Worm (Caenorhabditis elegans) whole organism, L3 larva: ENCODE measurements around the gene clik-1.

Experiments
- R02D3.7 ChIP-seq: fragments of 150-350 bp; optimal IDR thresholded peaks from 2 replicates; lab custom pipeline; 2014; ENCODE audit warnings: missing biosample characterization, missing genetic modification characterization
- ZK546.5 ChIP-seq: sonication (generic microtip); optimal IDR thresholded peaks from 2 replicates; lab custom pipeline; 2017; ENCODE audit warnings: missing biosample characterization, missing genetic modification characterization
- aly-2 ChIP-seq: fragments of 150-350 bp; optimal IDR thresholded peaks from 2 replicates; lab custom pipeline; 2014; ENCODE audit warnings: missing biosample characterization, missing genetic modification characterization
- ama-1 ChIP-seq: fragments of 150-350 bp; optimal IDR thresholded peaks from 2 replicates; lab custom pipeline; 2018
- ceh-16 ChIP-seq: sonication (generic microtip); optimal IDR thresholded peaks from 2 replicates; lab custom pipeline; 2017; ENCODE audit warnings: missing biosample characterization, missing genetic modification characterization
- egl-5 ChIP-seq: fragments of 150-350 bp; optimal IDR thresholded peaks from 2 replicates; lab custom pipeline; 2017; ENCODE audit warnings: missing biosample characterization, missing genetic modification reagents, missing genetic modification characterization, inconsistent platforms
- elt-1 ChIP-seq: fragments of 150-350 bp; optimal IDR thresholded peaks from 2 replicates; lab custom pipeline; 2014; ENCODE audit warnings: missing biosample characterization, missing genetic modification characterization
- elt-2 ChIP-seq: sonication (generic microtip); optimal IDR thresholded peaks from 2 replicates; lab custom pipeline; 2016; ENCODE audit warnings: missing genetic modification reagents, mild to moderate bottlenecking, missing genetic modification characterization, missing compliant biosample characterization
- eor-1 ChIP-seq, 2 experiments: fragments of 150-350 bp; optimal IDR thresholded peaks; 2 replicates each; lab custom pipeline; 2014 to 2018; ENCODE audit warnings: missing biosample characterization in 2 of 2, missing genetic modification characterization in 2 of 2
- fkh-10 ChIP-seq: sonication (generic microtip); optimal IDR thresholded peaks from 2 replicates; lab custom pipeline; 2017; ENCODE audit warnings: missing biosample characterization, missing genetic modification reagents, missing genetic modification characterization
- fkh-2 ChIP-seq: fragments of 150-350 bp; optimal IDR thresholded peaks from 2 replicates; lab custom pipeline; 2014; ENCODE audit warnings: missing biosample characterization, missing genetic modification reagents, missing genetic modification characterization
- fos-1 ChIP-seq: fragments of 150-350 bp; optimal IDR thresholded peaks from 2 replicates; lab custom pipeline; 2014; ENCODE audit warnings: missing biosample characterization, missing genetic modification characterization
- hmg-11 ChIP-seq: sonication (generic microtip); optimal IDR thresholded peaks from 2 replicates; lab custom pipeline; 2016; ENCODE audit warnings: missing genetic modification characterization, missing compliant biosample characterization
- jun-1 ChIP-seq: fragments of 150-350 bp; optimal IDR thresholded peaks from 2 replicates; lab custom pipeline; 2014; ENCODE audit warnings: missing biosample characterization, missing genetic modification reagents, missing genetic modification characterization
- lin-15B ChIP-seq: fragments of 150-350 bp; optimal IDR thresholded peaks from 2 replicates; lab custom pipeline; 2014; ENCODE audit warnings: missing biosample characterization, missing genetic modification characterization
- lin-39 ChIP-seq: fragments of 150-350 bp; optimal IDR thresholded peaks from 2 replicates; lab custom pipeline; 2018; ENCODE audit warnings: missing biosample characterization, missing genetic modification reagents, missing genetic modification characterization
- mdl-1 ChIP-seq: fragments of 150-350 bp; optimal IDR thresholded peaks from 2 replicates; lab custom pipeline; 2014; ENCODE audit warnings: missing biosample characterization, missing genetic modification characterization
- mml-1 ChIP-seq: fragments of 150-350 bp; sonication (generic microtip); optimal IDR thresholded peaks from 3 replicates; lab custom pipeline; 2014; ENCODE audit warnings: missing biosample characterization, missing genetic modification characterization
- nfya-1 ChIP-seq: sonication (generic microtip); optimal IDR thresholded peaks from 2 replicates; lab custom pipeline; 2017; ENCODE audit warnings: missing genetic modification characterization, mild to moderate bottlenecking, missing compliant biosample characterization, antibody characterized with exemption, moderate library complexity; ENCODE audit not compliant: insufficient read depth
- nhr-237 ChIP-seq: fragments of 150-350 bp; optimal IDR thresholded peaks from 2 replicates; lab custom pipeline; 2014; ENCODE audit warnings: missing biosample characterization, missing genetic modification characterization
- nhr-28 ChIP-seq: fragments of 150-350 bp; optimal IDR thresholded peaks from 2 replicates; lab custom pipeline; 2014; ENCODE audit warnings: missing biosample characterization, missing genetic modification characterization
- nhr-43 ChIP-seq: sonication (generic microtip); optimal IDR thresholded peaks from 2 replicates; lab custom pipeline; 2016; ENCODE audit warnings: mild to moderate bottlenecking, missing genetic modification characterization, missing compliant biosample characterization; ENCODE audit not compliant: poor library complexity, severe bottlenecking
- nhr-67 ChIP-seq: fragments of 150-350 bp; optimal IDR thresholded peaks from 2 replicates; lab custom pipeline; 2014; ENCODE audit warnings: missing biosample characterization, missing genetic modification characterization
- nhr-76 ChIP-seq: fragments of 150-350 bp; sonication (generic microtip); optimal IDR thresholded peaks from 5 replicates; lab custom pipeline; 2014; ENCODE audit warnings: missing biosample characterization, missing genetic modification characterization
- nhr-77 ChIP-seq: fragments of 150-350 bp; optimal IDR thresholded peaks from 2 replicates; lab custom pipeline; 2014; ENCODE audit warnings: missing biosample characterization, missing genetic modification characterization
- pha-4 ChIP-seq: fragments of 150-350 bp; optimal IDR thresholded peaks from 2 replicates; lab custom pipeline; 2014; ENCODE audit warnings: missing biosample characterization, missing genetic modification reagents, missing genetic modification characterization
- pqm-1 ChIP-seq: fragments of 150-350 bp; optimal IDR thresholded peaks from 2 replicates; lab custom pipeline; 2017; ENCODE audit warnings: missing biosample characterization, missing genetic modification characterization, inconsistent platforms
- skn-1 ChIP-seq: fragments of 150-350 bp; optimal IDR thresholded peaks from 2 replicates; lab custom pipeline; 2014; ENCODE audit warnings: missing biosample characterization, missing genetic modification characterization
- snpc-4 ChIP-seq: fragments of 150-350 bp; optimal IDR thresholded peaks from 2 replicates; lab custom pipeline; 2014; ENCODE audit warnings: missing biosample characterization, missing genetic modification characterization
- tbx-2 ChIP-seq: sonication (generic microtip); optimal IDR thresholded peaks from 2 replicates; lab custom pipeline; 2016; ENCODE audit warnings: mild to moderate bottlenecking, missing genetic modification characterization, missing compliant biosample characterization
- unc-39 ChIP-seq: sonication (generic microtip); optimal IDR thresholded peaks from 4 replicates; lab custom pipeline; 2017; ENCODE audit warnings: missing biosample characterization, missing genetic modification characterization
- unc-62 ChIP-seq: fragments of 150-350 bp; sonication (generic microtip); optimal IDR thresholded peaks from 4 replicates; lab custom pipeline; 2014; ENCODE audit warnings: missing biosample characterization, missing genetic modification reagents, missing genetic modification characterization
- zag-1 ChIP-seq: fragments of 150-350 bp; optimal IDR thresholded peaks from 2 replicates; lab custom pipeline; 2014; ENCODE audit warnings: missing biosample characterization, missing genetic modification characterization
- ztf-11 ChIP-seq: fragments of 150-350 bp; optimal IDR thresholded peaks from 2 replicates; lab custom pipeline; 2014; ENCODE audit warnings: missing biosample characterization, missing genetic modification characterization
- ztf-4 ChIP-seq: fragments of 150-350 bp; optimal IDR thresholded peaks from 2 replicates; lab custom pipeline; 2014; ENCODE audit warnings: missing biosample characterization, missing genetic modification characterization

The clik-1 gene

ce11 chrV:6731594-6731993, 36.9 kb downstream of the clik-1 start, which contains the start of gene grl-9:
Gene grl-9, minus strand, starts transcription at chrV:6731694.
- TF ChIP-seq fkh-2 (tag; lab: Kevin White, UChicago) (no peak), lin-39 (tag; lab: Kevin White, UChicago) (no peak), fkh-10 (GFP tag; lab: Kevin White, UChicago) (no peak), aly-2 (tag; lab: Kevin White, UChicago) (no peak), jun-1 (tag; lab: Kevin White, UChicago) (no peak), pha-4 (tag; lab: Kevin White, UChicago) (no peak), mml-1 (tag; lab: Kevin White, UChicago) (no peak), snpc-4 (tag; lab: Kevin White, UChicago) (no peak), nhr-237 (no peak), ZK546.5 (tag; lab: Kevin White, UChicago) (no peak), nhr-43 (tag; lab: Kevin White, UChicago) (no peak), elt-1 (tag; lab: Kevin White, UChicago) (no peak), unc-39 (tag; lab: Kevin White, UChicago) (no peak), nhr-28 (tag; lab: Kevin White, UChicago) (no peak), mdl-1 (tag; lab: Kevin White, UChicago) (no peak), pqm-1 (tag; lab: Kevin White, UChicago) (no peak)

DNA sequence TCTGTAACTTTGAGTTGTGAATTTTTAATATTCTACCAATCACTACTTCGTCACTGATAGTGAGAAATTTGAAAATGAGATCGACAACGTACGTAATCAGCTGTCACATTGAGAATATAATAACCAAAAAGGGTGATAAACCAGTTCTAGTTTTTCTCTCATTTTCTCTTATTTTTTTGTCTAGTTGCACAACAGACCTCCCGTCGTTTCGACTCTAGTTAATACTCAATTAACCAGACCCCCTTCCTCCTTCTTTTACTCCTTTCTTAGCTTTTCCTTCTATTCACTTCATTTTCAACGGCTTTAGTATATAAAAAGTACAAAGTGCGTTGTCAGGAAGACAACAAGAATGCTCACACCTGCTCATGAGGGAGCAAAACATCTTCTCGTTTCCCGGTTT, 41.3 kb downstream of the clik-1 start, which contains the start of gene ZC487.1:
Gene ZC487.1 (plus strand): TSS at position 301 of the 400 bp plus-strand sequence.
- no peak for TF ChIP-seq skn-1 (tag; lab: Kevin White, UChicago)
- no peak for TF ChIP-seq fkh-2 (tag; lab: Kevin White, UChicago)
- no peak for TF ChIP-seq lin-39 (tag; lab: Kevin White, UChicago)
- TF ChIP-seq ztf-11 (tag; lab: Kevin White, UChicago): no peak
- TF ChIP-seq ceh-16 (tag; lab: Kevin White, UChicago): no peak
- TF ChIP-seq nhr-76: no peak
- no peak for TF ChIP-seq egl-5 (tag; lab: Kevin White, UChicago)

DNA sequence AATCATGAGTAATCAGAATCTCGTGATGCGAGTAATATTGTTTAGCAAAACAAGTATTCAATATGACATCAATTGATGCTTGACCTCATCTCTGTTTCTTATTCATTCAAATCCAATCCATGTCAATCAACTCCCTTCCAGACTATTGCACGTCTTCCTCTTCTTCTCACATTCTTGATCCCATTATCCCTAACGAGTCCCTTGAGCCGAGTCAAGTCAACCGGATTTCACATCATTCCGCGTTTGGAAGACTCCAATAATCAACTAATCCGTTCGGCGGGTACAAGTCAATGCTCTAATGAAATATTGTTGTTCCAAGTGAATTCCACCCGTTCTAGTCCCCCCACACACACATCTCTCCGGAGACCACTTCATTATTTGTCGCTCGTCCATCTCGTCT, 42.3 kb downstream of the clik-1 start:
- TF ChIP-seq elt-2 (no peak), unc-39 (tag; lab: Kevin White, UChicago) (no peak), hmg-11 (tag; lab: Kevin White, UChicago) (no peak), elt-1 (tag; lab: Kevin White, UChicago) (no peak), nhr-77 (no peak), R02D3.7 (tag; lab: Kevin White, UChicago) (no peak), nhr-67 (tag; lab: Kevin White, UChicago) (no peak), tbx-2 (tag; lab: Kevin White, UChicago) (no peak)

DNA sequence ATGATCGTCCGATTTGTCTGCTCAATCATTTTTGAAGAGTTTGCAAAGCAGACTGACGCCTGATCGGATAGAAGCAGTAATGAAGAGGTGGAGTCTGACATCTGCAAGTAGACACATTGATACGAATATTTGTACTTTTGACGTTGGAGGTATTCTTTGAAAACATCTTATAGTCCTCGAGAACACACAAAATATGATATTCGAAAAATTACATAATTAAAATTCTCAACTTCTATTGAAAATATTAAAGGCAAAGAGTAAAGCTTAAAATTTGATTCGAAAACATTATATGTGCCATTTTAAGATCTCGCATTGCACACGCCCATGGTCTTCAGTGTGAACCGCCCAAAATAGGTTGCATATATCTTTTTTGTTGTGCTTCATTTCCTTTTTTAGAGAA, 46.2 kb downstream of the clik-1 start, which contains the start of gene ZC487.2:
Gene ZC487.2 (minus strand): TSS at position 101 of the 400 bp plus-strand sequence.
- TF ChIP-seq nhr-43 (tag; lab: Kevin White, UChicago) (no peak), unc-62 (GFP tag; lab: Kevin White, UChicago) (no peak), lin-15B (tag; lab: Kevin White, UChicago) (no peak), ama-1 (lab: Kevin White, UChicago) (no peak), nfya-1 (tag; lab: Kevin White, UChicago) (no peak), nhr-77 (no peak), zag-1 (tag; lab: Kevin White, UChicago) (no peak), snpc-4 (tag; lab: Kevin White, UChicago) (no peak), ceh-16 (tag; lab: Kevin White, UChicago) (no peak), skn-1 (tag; lab: Kevin White, UChicago) (no peak), ztf-4 (tag; lab: Kevin White, UChicago) (no peak), R02D3.7 (tag; lab: Kevin White, UChicago) (no peak), lin-39 (tag; lab: Kevin White, UChicago) (no peak), nhr-28 (tag; lab: Kevin White, UChicago) (no peak), hmg-11 (tag; lab: Kevin White, UChicago) (no peak), eor-1 (tag; optimal IDR thresholded peaks at IDR 0.05; lab: Kevin White, UChicago) (no peak), fos-1 (no peak)
- TF ChIP-seq, all 47 proteins: peak for 0
